Worm (Caenorhabditis elegans) whole organism, dauer: ENCODE data around the gene ztf-29.

Experiments used
- unc-62 ChIP-seq: sonication (generic microtip); optimal IDR thresholded peaks from 2 replicates; lab custom pipeline; 2017; ENCODE audit warnings: missing biosample characterization, missing genetic modification reagents, missing genetic modification characterization

The ztf-29 gene

DNA sequence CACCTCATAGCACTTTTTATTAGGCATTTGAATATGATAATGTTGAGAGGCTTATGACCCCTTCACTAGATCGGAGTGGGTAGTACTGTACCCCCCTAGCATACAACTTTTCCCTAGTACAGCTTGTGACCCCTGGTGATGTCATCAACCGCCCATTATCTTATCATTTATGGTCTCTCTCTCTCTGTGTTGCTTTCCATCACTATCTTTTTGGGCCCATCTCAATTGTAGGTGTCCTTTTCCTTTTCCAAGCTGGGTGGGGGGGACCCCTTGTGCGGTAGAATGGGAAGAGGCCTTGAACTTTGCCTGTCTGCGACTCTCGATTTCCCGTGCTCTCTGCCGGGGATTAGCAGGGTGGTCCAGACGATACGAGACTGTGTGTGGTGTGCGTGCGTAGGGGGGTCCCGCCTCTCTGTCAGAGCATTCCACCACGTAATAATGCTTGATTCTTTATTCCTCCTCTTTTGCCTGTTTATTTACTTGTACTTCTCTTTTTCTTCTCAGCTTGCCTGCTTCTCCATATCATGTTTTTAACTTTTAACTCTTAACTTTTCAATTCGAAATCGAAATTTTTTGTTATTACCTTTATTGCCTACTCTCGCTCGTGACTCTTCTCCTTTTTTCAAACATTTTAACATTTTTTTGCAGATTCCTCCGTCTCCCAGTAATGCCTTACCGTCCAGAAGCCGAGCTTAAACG lies at the start of gene ztf-29:
Gene ztf-29, plus strand, starts transcription at position 649 of the 699 bp plus-strand sequence.
- no peak for TF ChIP-seq unc-62 (GFP tag; lab: Kevin White, UChicago)

DNA sequence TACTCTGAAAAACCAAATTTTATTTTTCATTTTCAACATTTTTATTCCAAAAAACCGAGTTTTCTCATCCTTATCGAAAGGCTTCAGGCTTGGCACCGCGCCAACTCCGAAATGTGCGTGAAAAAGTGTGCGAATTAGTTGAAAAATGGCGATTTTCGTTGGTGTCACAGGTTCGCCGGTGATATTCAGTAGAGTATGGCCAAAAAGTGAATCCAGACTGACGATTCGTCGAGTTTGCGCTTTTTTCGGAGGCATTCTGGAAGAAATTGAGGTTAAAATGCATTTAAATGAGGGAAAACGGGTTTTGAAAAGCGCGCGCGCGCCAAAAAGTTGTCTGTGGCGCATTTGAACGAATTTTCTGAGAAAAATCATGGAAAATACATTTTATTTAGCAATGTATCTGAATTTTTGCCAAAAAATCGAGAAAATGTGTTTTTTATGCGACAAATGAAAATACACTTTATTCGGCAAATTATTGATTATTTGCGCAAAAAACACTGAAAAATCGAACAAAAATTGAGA lies 37.4 kb upstream of the ztf-29 start, which contains the start of the genes Y66D12A.16 and such-1:
Gene Y66D12A.16, plus strand, starts transcription at position 51 of the 522 bp plus-strand sequence.
Gene such-1, minus strand, starts transcription at position 256 of the 522 bp plus-strand sequence.
- no peak for TF ChIP-seq unc-62 (GFP tag; lab: Kevin White, UChicago)

DNA sequence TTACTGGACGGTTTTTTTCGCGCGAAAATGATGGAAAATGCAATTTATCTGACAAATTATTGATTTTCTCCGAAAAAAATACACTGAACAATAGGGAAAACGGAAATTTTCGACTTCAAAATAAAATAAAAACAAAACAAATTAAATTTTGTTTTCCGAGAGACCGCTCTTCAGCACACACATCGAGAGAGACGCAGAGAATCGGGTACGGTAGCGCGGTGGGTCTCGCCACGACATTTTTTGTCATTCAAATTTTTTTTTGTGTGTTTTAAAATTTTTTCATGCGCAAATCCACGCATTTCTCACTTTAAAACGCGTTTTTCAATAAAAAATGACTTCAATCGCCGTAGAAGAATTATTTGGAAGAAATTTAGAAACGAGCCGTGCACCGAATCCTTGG lies 36.9 kb upstream of the ztf-29 start:
- TF ChIP-seq unc-62 (GFP tag; lab: Kevin White, UChicago) = no peak

DNA sequence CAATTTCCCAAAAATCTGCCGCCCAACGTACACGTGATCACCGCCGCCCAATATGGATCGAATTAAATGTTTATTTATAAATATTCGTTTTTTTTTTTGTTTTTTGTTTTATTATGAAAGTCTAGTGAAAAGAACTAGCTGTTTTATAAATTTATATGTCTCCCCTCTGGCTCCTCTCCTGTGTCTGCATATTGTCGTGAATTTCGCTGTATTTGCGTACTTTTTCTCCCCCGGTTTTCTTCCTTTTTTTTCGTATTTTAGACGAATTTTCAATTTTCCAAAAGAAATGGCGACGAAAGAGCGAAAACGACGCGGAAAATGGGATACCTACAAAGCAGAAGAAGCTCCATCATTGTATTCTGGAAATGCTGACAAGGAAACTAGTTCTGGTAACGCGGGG lies 34.6 kb upstream of the ztf-29 start, which contains the start of gene xpb-1:
Gene xpb-1, plus strand, starts transcription at position 262 of the 400 bp plus-strand sequence.
- TF ChIP-seq unc-62 (GFP tag; lab: Kevin White, UChicago) = no peak

DNA sequence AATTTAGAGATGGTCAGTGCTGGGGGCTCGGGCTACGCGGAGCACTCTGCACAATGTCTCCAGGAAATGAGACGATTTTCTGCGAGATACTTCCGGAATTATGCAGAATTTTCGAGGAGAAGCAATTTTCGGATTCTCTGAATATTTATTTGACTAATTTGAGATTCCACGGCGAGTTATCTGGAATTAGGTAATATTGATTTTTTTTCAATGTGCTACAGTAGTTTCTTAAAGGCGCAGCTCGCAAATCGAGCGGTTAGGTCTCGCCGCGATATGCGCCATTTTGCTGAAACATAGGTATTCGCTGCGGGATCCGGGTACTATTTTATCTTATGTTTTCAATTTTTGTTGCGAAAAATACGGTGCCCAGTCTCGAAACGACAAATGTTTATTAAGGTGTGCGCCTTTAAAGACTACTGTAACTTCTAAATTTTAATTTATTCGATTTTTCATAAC lies 26.3 kb upstream of the ztf-29 start, which contains the start of gene nrps-1:
Gene nrps-1, plus strand, starts transcription at position 51 of the 456 bp plus-strand sequence.
- no peak for TF ChIP-seq unc-62 (GFP tag; lab: Kevin White, UChicago)

DNA sequence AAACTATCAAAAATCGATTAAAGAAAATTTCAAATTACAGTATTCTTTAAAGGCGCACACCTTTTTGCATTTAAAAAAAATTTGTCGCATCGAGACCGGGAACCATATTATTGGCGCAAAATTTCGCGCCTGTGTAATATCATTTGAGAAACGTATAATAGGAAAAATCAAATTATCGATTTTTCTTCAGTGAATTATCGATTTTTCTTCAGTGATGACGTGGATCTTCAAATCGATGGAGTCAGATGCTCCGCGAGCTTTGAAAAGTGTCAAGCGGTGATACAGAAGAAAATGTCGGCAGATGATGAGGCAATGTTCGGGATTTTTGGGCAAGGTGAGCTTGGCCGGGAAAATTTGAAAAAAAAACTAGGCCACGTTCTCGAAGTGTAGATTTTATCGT lies 25.5 kb upstream of the ztf-29 start:
- no peak for TF ChIP-seq unc-62 (GFP tag; lab: Kevin White, UChicago)

DNA sequence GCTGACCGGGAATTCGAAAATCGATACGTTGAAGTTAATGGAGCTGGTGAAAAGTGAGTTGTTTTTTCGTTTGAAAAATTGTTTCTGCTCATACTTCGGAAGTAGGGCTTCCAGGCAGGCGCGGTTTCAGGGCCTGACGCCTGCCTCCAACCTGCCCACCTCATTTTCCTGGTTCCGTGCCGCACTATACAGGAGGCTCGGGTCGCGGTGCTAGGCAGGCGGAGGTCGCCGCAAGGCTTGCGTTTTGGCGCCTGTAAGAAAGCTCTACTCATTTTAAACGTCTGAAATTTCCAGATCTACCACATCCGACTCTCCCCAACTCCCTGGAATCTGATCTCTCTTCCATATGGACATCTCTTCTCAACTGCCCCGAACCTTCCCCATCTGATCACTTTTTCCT lies 16.0 kb upstream of the ztf-29 start:
- no peak for TF ChIP-seq unc-62 (GFP tag; lab: Kevin White, UChicago)

DNA sequence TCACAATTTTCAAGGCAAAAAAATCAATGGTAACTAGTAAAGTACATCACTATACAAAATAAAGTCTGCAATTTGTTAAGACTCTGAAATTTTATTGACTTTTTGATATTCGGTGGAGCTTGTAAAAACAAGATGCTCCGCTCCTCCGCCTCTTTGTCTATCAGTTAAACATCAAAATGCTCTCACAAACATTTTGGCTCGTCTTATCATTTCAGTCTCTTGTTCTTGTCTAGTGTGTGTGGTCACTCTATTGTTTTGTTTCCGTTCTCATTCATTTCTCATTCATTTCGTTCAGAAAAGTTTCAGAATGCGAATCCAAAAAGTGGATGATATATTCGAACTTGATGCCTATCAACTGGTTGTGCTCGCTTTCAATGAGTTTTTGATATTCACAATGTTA lies 12.9 kb upstream of the ztf-29 start, which contains the start of gene Y66D12A.13:
Gene Y66D12A.13, plus strand, starts transcription at position 301 of the 400 bp plus-strand sequence.
- no peak for TF ChIP-seq unc-62 (GFP tag; lab: Kevin White, UChicago)

DNA sequence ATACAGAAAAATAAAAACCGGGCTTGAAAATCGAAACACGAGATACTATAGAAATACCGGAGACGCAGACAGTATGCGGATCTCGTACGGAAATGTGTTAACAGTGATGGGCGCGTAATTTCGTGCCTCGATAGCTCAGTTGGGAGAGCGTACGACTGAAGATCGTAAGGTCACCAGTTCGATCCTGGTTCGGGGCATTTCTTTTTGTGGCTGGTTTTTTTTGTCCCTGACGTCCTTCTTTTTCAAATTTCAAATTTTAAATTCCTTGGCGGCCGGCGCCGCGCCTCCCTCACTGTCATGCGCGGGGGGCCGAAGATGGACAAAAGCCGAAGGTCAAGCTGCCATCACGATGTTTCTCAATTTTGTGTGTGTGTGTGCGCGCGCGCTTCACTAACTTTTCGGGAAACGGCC lies 6.2 kb upstream of the ztf-29 start:
- no peak for TF ChIP-seq unc-62 (GFP tag; lab: Kevin White, UChicago)

DNA sequence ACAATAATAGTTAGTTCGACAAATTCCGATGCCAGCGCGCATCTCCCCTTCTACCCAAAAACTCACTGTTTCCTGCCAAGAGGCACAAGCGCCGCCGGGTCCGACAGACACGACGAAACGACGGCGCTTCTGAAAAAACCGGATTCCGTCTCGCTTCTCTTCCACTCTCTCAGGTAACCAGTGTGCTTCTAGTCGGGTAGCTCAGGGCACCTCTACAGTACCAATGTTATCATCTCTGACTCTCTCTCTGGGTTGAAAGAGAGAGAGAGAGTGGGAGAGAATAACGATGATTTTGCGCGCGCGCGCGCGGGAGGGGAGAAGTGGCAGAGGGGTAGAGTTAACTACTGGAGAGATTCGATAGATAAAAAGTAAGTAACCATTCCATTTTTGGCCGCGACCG lies 4.1 kb upstream of the ztf-29 start:
- no peak for TF ChIP-seq unc-62 (GFP tag; lab: Kevin White, UChicago)

DNA sequence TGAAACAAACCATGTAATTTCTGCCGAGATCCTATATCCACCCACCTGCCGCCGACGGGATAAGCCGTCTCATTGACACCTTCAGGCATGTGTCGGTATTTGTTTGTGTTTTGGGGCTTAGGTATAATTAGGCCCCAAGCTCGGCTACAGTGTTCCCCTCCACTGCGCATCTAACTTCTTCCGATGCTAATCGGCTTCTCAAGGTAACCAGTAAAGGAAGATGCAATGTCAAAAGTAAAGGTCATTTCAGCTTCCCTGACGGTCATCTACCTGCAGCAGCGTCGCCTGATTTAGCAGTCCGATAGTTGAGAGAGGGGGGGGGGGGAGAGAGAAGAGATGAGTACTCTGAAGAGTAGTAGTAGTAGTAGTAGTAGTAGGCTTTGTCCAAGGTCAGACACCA lies 2.7 kb upstream of the ztf-29 start:
- TF ChIP-seq unc-62 (GFP tag; lab: Kevin White, UChicago) = no peak

DNA sequence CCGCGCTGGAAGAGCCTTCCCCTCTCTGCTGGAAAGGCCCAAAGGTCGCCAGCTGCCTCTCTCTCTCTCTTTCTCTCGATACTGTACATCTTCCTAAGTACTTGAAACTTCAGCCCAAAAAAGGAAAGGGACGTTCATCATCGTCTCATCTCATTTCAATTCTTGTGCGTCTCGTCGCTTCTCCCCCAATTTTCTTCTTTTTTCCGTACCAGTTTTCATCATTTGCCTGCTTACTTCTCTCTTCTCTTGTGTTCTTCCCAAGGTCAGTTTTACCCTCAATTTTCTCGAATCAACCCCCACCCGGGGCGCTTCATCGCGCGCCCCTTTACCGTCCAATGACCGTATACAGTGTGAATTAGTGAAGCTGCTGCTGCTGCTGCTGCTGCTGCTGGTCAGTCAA lies 1.3 kb upstream of the ztf-29 start:
- no peak for TF ChIP-seq unc-62 (GFP tag; lab: Kevin White, UChicago)

DNA sequence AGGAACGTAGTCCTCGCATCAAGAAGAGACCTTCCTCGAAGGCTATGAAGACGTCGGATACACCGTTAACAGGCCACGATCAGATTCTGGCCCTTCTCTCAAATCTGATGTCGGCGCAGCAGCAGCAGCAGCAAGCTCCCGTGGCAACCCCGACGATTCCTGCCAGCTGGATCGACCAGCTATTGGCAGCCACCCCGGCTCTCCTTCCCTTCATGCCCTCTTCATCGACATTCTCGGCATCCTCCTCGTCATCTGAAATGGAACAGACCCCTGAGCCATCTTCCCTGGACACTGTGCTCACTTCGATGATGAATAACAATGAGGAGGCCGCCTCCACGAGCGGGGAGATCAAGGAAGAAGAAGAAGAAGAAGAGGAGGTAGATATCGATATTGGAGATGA lies 645 bp downstream of the ztf-29 start:
- TF ChIP-seq unc-62 (GFP tag; lab: Kevin White, UChicago) = no peak

DNA sequence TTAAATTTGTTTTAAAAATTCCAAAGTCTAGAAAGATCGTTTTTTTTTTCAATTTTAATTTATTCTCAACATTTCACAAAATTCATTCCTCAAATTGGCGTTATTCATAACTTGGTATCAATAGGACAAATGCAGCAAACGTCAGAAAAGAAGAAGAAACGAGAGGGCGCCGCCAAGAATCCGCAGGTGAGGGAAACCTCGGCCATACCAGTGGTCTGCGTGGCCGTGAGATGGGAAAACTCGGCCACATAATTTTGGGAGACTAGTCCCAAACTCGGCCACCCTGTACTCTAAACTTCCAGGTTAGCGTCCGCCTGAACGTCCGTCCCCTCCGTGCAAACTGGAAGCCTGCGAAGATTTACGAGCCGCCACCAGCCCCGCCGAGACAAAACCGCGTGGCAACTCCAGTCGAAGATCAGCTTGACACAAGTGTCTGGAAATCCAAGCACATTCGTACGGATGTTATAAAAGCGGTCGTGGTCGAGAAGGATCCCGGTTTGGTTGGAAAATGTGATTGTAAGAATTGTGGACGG lies 2.5 kb downstream of the ztf-29 start, which contains the start of gene Y66D12A.11:
Gene Y66D12A.11, plus strand, starts transcription at position 51 of the 533 bp plus-strand sequence.
- no peak for TF ChIP-seq unc-62 (GFP tag; lab: Kevin White, UChicago)

DNA sequence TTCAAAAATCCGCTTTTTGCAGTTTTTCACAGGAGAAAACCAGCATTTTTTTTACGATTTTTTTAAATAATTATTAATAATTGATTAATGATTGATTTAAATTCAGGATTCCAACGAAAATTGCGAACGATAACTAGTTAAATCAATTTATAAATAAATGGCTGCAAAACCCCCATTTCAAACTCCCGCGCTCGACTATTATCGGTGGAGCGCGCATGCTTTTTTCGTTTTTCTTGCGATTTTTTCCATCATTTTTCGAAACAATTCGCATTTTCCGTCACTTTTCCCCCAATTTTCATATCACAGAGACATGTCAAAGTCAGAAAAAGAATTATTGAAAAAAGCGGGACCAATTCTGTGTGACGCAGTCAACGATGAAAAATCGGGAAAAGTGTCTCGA lies 4.7 kb downstream of the ztf-29 start, which contains the start of gene Y66D12A.10:
Gene Y66D12A.10, plus strand, starts transcription at position 273 of the 400 bp plus-strand sequence.
- no peak for TF ChIP-seq unc-62 (GFP tag; lab: Kevin White, UChicago)

DNA sequence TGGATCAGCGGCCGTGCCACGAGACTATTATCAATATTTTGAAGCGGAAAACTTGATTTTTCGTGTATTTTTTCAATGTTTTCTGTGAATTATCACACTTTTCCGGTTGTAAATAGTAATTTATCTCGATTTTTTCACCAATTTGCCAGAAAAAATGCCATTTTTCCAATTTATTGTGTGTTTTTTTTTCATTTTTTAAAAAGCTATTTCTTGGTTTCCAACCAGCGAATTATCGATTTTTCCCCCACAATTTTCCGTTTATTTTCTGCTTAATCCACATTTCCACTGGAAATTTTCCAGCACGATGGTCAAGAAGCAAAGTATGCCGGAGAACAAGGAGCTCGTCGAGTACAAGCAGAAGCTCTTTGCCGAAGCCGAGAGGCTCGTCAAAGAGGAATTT lies 6.9 kb downstream of the ztf-29 start, which contains the start of gene psme-3:
Gene psme-3, plus strand, starts transcription at position 301 of the 400 bp plus-strand sequence.
- no peak for TF ChIP-seq unc-62 (GFP tag; lab: Kevin White, UChicago)
